Worm (Caenorhabditis elegans): ENCODE data around the gene C09E7.10.

C09E7.10 gene

DNA sequence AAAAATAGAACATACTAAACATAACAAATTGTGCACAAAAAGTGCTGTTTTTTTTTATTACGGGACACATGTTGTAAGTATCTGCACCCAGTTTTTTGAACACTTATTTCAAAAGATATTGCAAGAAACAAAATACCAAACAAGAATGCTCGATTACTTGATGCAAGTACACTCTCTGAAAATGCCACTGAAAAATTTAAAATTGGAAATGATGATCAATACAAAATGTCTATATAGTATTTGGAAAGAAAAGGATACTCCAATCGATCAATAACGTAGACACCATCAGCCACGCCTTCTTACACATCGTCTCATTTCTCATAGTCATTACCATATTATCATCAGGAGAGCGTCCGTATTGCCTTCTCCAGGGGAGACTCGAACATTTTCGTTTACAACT, 21.7 kb downstream of the C09E7.10 start, which contains the start of gene sdz-15:
Gene sdz-15, plus strand, starts transcription at position 301 of the 400 bp plus-strand sequence.
- TF ChIP-seq K09A11.1 (tag; optimal IDR thresholded peaks at IDR 0.05; ENCODE audit: insufficient read depth) = no peak

DNA sequence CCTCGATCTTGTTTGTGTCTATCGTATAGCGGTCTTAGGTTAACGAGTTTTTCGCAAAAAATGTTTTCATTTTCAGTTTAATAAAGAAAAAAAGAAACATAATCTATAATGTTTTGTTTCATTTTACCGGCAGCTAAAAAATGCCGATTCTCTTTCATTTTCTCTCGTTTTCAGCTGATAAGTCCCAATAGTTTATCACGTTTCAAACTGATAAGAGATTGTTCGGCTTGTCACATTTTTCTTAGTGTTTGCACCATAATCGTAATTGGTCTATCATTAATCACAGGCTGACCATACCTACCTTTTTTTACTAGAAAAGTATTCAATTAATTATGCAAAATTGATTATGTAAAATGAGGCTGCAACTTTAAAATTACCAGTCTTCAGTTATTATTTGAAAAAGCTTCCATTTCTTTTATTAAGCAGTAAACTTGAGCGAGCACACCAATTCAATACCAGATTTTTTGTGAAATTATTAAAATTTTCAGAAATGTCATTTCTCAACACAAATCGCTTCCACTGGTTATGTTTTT, 24.6 kb downstream of the C09E7.10 start, which contains the start of gene F23F12.13:
Gene F23F12.13, plus strand, starts transcription at position 483 of the 533 bp plus-strand sequence.
- TF ChIP-seq ttx-3 (tag; optimal IDR thresholded peaks at IDR 0.05) (no peak), elt-2 (tag; optimal IDR thresholded peaks at IDR 0.05) (peak; percentile 69)

ce11 chrIII:6492807-6493206, 27.0 kb downstream of the C09E7.10 start, which contains the start of gene srb-11:
TSS of gene srb-11 (minus strand) at chrIII:6492907.
- TF ChIP-seq hlh-15 (tag; optimal IDR thresholded peaks at IDR 0.05) (no peak), dmd-4 (tag; optimal IDR thresholded peaks at IDR 0.05; ENCODE audit: borderline replicate concordance) (no peak), sdc-2 (tag; optimal IDR thresholded peaks at IDR 0.05) (no peak), pros-1 (tag; optimal IDR thresholded peaks at IDR 0.05) (no peak), ahr-1 (tag; optimal IDR thresholded peaks at IDR 0.05) (no peak), elt-2 (tag; optimal IDR thresholded peaks at IDR 0.05) (no peak), ztf-16 (tag; optimal IDR thresholded peaks at IDR 0.05) (no peak), ceh-22 (tag; optimal IDR thresholded peaks at IDR 0.05) (no peak), hlh-6 (tag; optimal IDR thresholded peaks at IDR 0.05) (no peak), fkh-10 (GFP tag; optimal IDR thresholded peaks at IDR 0.05) (no peak), lim-6 (tag; optimal IDR thresholded peaks at IDR 0.05) (no peak), ceh-6 (GFP tag; optimal IDR thresholded peaks at IDR 0.05) (no peak), Y22D7AL.16 (tag; optimal IDR thresholded peaks at IDR 0.05) (no peak), unc-86 (tag; optimal IDR thresholded peaks at IDR 0.05) (no peak), ttx-3 (tag; optimal IDR thresholded peaks at IDR 0.05) (no peak), pha-2 (tag; optimal IDR thresholded peaks at IDR 0.05) (no peak), sox-2 (GFP tag; IDR thresholded peaks at IDR 0.05) (no peak)

DNA sequence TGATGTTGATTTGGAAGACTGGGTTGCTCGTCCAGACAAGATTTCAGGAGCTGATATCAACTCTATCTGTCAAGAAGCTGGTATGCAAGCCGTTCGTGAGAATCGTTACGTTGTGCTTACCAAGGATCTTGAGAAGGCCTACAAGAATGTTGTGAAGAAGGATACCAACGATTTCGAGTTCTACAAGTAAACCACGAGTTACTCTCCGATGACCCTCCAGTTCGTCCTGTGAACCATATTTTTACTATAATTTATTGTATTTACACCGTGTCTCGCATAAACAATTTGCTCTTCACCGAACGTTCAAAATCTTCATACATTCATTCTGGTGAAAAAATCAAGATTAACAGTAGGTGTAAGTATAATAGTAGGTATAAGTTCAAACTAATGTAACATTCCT, 28.9 kb downstream of the C09E7.10 start:
- TF ChIP-seq nfya-1 (tag; optimal IDR thresholded peaks at IDR 0.05) (no peak), fkh-6 (tag; optimal IDR thresholded peaks at IDR 0.05) (no peak), C08G9.2 (tag; optimal IDR thresholded peaks at IDR 0.05) (no peak), ref-2 (tag; optimal IDR thresholded peaks at IDR 0.05) (no peak), ceh-19 (GFP tag; optimal IDR thresholded peaks at IDR 0.05) (no peak), eyg-1 (tag; optimal IDR thresholded peaks at IDR 0.05) (no peak), madf-2 (tag; optimal IDR thresholded peaks at IDR 0.05) (no peak), zip-5 (tag; optimal IDR thresholded peaks at IDR 0.05) (no peak)

ce11 chrIII:6489493-6489892, 30.4 kb downstream of the C09E7.10 start, which contains the start of gene rpt-3:
TSS of gene rpt-3 (plus strand) at chrIII:6489793.
- TF ChIP-seq lim-6 (tag; optimal IDR thresholded peaks at IDR 0.05) (no peak), eyg-1 (tag; optimal IDR thresholded peaks at IDR 0.05) (no peak), hlh-15 (tag; optimal IDR thresholded peaks at IDR 0.05) (no peak), ahr-1 (tag; optimal IDR thresholded peaks at IDR 0.05) (no peak), unc-3 (GFP tag; conservative IDR thresholded peaks at IDR 0.05) (no peak), unc-3 (tag; optimal IDR thresholded peaks at IDR 0.05) (no peak), tbx-2 (tag; optimal IDR thresholded peaks at IDR 0.05) (no peak), sdc-2 (tag; optimal IDR thresholded peaks at IDR 0.05) (no peak), pqm-1 (tag; optimal IDR thresholded peaks at IDR 0.05) (no peak), unc-86 (tag; optimal IDR thresholded peaks at IDR 0.05) (no peak), C08G9.2 (tag; optimal IDR thresholded peaks at IDR 0.05) (no peak), ceh-24 (tag; optimal IDR thresholded peaks at IDR 0.05) (no peak), pat-9 (tag; optimal IDR thresholded peaks at IDR 0.05) (no peak), ceh-30 (tag; optimal IDR thresholded peaks at IDR 0.05) (no peak), ref-2 (tag; optimal IDR thresholded peaks at IDR 0.05) (no peak), elt-4 (tag; optimal IDR thresholded peaks at IDR 0.05) (no peak), odd-2 (tag; optimal IDR thresholded peaks at IDR 0.05) (no peak), ceh-31 (tag; optimal IDR thresholded peaks at IDR 0.05) (no peak), lin-11 (tag; optimal IDR thresholded peaks at IDR 0.05) (no peak), madf-2 (tag; optimal IDR thresholded peaks at IDR 0.05) (no peak), nhr-232 (tag; optimal IDR thresholded peaks at IDR 0.05) (no peak)

Measured in whole organism, late embryonic.